Fruit fly (Drosophila melanogaster): ENCODE results near the gene CG7655.

DNA sequence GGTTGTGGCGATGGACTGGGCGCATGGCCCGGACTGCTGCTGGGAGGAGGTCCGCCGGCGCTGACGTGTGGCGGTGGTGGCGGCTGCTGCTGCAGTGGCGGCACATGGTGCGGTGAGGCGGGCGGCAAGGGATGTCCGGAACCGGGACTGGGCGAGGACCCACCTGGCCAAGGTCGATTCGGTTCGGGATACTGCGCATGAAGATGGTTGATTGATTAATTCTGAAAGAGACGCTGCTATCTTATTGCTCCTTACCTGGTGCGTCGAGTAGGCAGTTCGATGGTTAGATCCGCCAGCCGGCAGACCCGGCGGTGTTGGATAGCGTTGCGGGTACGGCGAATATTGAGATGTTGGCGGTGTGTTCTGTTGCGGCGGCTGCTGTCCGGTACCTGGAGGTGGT is 25.3 kb downstream of the CG7655 start:
- TF ChIP-seq CG7101 (tag; optimal IDR thresholded peaks at IDR 0.05): no peak
- no peak for TF ChIP-seq CG11617 (GFP tag; optimal IDR thresholded peaks at IDR 0.05)
- TF ChIP-seq ovo (GFP tag; optimal IDR thresholded peaks at IDR 0.05): no peak
- no peak for TF ChIP-seq Mnt (GFP tag; optimal IDR thresholded peaks at IDR 0.05)
- TF ChIP-seq CG1620 (GFP tag; optimal IDR thresholded peaks at IDR 0.05): no peak
- TF ChIP-seq kay (GFP tag; ENCODE audit: borderline replicate concordance): no peak
- TF ChIP-seq cic (GFP tag; optimal IDR thresholded peaks at IDR 0.05): no peak
- no peak for TF ChIP-seq Crg-1 (GFP tag; optimal IDR thresholded peaks at IDR 0.05)
- no peak for TF ChIP-seq Clk (GFP tag; optimal IDR thresholded peaks at IDR 0.05)
- no peak for TF ChIP-seq CG33017 (tag; optimal IDR thresholded peaks at IDR 0.05)
- no peak for TF ChIP-seq CG12768 (GFP tag; optimal IDR thresholded peaks at IDR 0.05)
- TF ChIP-seq Hr96 (GFP tag; optimal IDR thresholded peaks at IDR 0.05): no peak
- no peak for TF ChIP-seq CG5204 (GFP tag; optimal IDR thresholded peaks at IDR 0.05)

Measured in whole organism, adult.